Fruit fly (Drosophila melanogaster): ENCODE data around the gene Pih1D1.

Gene Pih1D1

DNA sequence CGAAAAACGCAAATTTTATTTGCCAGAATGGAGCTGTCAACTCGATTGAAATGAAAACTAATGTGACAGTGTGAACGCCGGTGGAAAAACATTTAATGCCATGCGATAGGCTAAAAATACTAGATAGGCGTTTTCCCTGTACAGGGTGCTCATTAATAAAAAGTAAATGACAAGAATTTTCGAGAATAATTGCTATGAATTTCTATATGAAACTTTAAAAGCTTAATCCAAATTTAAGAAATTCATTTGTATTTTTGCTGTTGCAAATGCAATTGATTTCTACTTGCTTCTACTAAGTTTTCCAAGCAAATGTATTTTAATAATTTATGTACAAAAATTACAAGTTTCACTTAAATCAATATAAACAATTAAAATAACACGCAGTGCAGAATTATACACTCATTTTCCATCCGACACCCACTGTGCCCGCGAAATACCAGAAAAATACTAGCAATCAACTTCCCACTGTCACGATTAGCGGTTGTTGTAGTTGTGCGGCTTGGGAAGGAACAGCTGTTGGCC lies at the start of gene Pih1D1 (continued):
- TF ChIP-seq CG4707 (GFP tag; optimal IDR thresholded peaks at IDR 0.05) (peak; percentile 91), Ada2b (GFP tag; IDR thresholded peaks at IDR 0.05) (peak; percentile 92), NK7.1 (GFP tag; optimal IDR thresholded peaks at IDR 0.05) (peak; percentile 81), Dip3 (GFP tag; optimal IDR thresholded peaks at IDR 0.05) (peak; percentile 94), CG7271 (tag; optimal IDR thresholded peaks at IDR 0.05) (peak; percentile 72), CG11560 (tag; IDR thresholded peaks at IDR 0.05) (peak; percentile 89), Kr (GFP tag; optimal IDR thresholded peaks at IDR 0.05) (no peak), row (GFP tag; IDR thresholded peaks at IDR 0.05) (peak; percentile 96), CG1233 (GFP tag; optimal IDR thresholded peaks at IDR 0.05) (peak; percentile 96), hbn (GFP tag; IDR thresholded peaks at IDR 0.05; ENCODE audit: partially characterized antibody) (no peak), BEAF-32 (GFP tag; optimal IDR thresholded peaks at IDR 0.05) (peak; percentile 62), Stat92E (GFP tag; optimal IDR thresholded peaks at IDR 0.05) (peak in 1 of 3 experiments; percentile 76), stc (GFP tag; IDR thresholded peaks at IDR 0.05) (peak; percentile 95), Hey (tag; optimal IDR thresholded peaks at IDR 0.05) (peak; percentile 46), Hand (GFP tag; optimal IDR thresholded peaks at IDR 0.05) (peak; percentile 23), vnd (GFP tag; IDR thresholded peaks at IDR 0.05; ENCODE audit: partially characterized antibody) (no peak), CG15011 (GFP tag; optimal IDR thresholded peaks at IDR 0.05) (peak; percentile 91), Sry-δ (GFP tag; optimal IDR thresholded peaks at IDR 0.05) (peak; percentile 55), tna (GFP tag; IDR thresholded peaks at IDR 0.05; ENCODE audit: partially characterized antibody) (no peak), cg (GFP tag; optimal IDR thresholded peaks at IDR 0.05) (peak; percentile 6), H15 (GFP tag; IDR thresholded peaks at IDR 0.05) (peak; percentile 94), CG14965 (GFP tag; optimal IDR thresholded peaks at IDR 0.05; ENCODE audit: borderline replicate concordance) (peak; percentile 18), sd (tag; optimal IDR thresholded peaks at IDR 0.05) (no peak), nom (GFP tag; optimal IDR thresholded peaks at IDR 0.05) (peak; percentile 63), Nf-YA (GFP tag; IDR thresholded peaks at IDR 0.05) (peak; percentile 80), CG1602 (GFP tag; optimal IDR thresholded peaks at IDR 0.05) (peak; percentile 97), crc (GFP tag; optimal IDR thresholded peaks at IDR 0.05) (peak; percentile 82), ken (GFP tag; IDR thresholded peaks at IDR 0.05) (peak; percentile 89), CG2202 (tag; optimal IDR thresholded peaks at IDR 0.05) (peak; percentile 75), ara (GFP tag; IDR thresholded peaks at IDR 0.05) (peak; percentile 94), CG4282 (GFP tag; optimal IDR thresholded peaks at IDR 0.05) (peak; percentile 78), unpg (GFP tag; optimal IDR thresholded peaks at IDR 0.05) (peak; percentile 92), yki (optimal IDR thresholded peaks at IDR 0.05) (no peak), knrl (GFP tag; IDR thresholded peaks at IDR 0.05; ENCODE audit: partially characterized antibody) (no peak), Meics (GFP tag; optimal IDR thresholded peaks at IDR 0.05) (peak; percentile 96), CG1603 (tag; optimal IDR thresholded peaks at IDR 0.05) (peak; percentile 74), trem (tag; optimal IDR thresholded peaks at IDR 0.05) (peak; percentile 98), prd (optimal IDR thresholded peaks at IDR 0.05) (no peak), prd (GFP tag; IDR thresholded peaks at IDR 0.05) (peak; percentile 97), CG3407 (GFP tag; optimal IDR thresholded peaks at IDR 0.05) (peak; percentile 82), GATAe (GFP tag; conservative IDR thresholded peaks at IDR 0.05) (peak; percentile 90), bbx (GFP tag; IDR thresholded peaks at IDR 0.05; ENCODE audit: partially characterized antibody) (no peak), CG31224 (GFP tag; IDR thresholded peaks at IDR 0.05) (peak; percentile 93), CG10543 (GFP tag; optimal IDR thresholded peaks at IDR 0.05) (peak; percentile 92), ap (GFP tag; IDR thresholded peaks at IDR 0.05) (peak; percentile 91), run (tag; optimal IDR thresholded peaks at IDR 0.05) (peak; percentile 80), lab (GFP tag; optimal IDR thresholded peaks at IDR 0.05) (peak; percentile 95), CG18476 (GFP tag; optimal IDR thresholded peaks at IDR 0.05) (peak; percentile 94), gem (tag; optimal IDR thresholded peaks at IDR 0.05) (peak; percentile 98), schlank (tag; optimal IDR thresholded peaks at IDR 0.05) (peak; percentile 67)

Data from whole organism, embryonic.